Fruit fly (Drosophila melanogaster) whole organism, embryonic: Measurements from ENCODE around the gene Spc105R.

Experiments used
- CG13296 ChIP-seq: fragments of 200-800 bp; sonication (Bioruptor generic); optimal IDR thresholded peaks from 3 replicates; lab custom pipeline; 2018; ENCODE audit warnings: missing biosample characterization, mild to moderate bottlenecking, missing genetic modification characterization
- CG6813 ChIP-seq: fragments of 200-800 bp; sonication (Bioruptor generic); optimal IDR thresholded peaks from 2 replicates; lab custom pipeline; 2017; ENCODE audit warnings: missing biosample characterization, missing genetic modification characterization, mild to moderate bottlenecking, moderate library complexity, missing genetic modification reagents
- Med ChIP-seq: fragments of 200-800 bp; sonication (Bioruptor generic); peaks from one replicate; lab custom pipeline; 2016; ENCODE audit warnings: missing biosample characterization, missing genetic modification characterization, mild to moderate bottlenecking, inconsistent platforms, moderate library complexity

DNA sequence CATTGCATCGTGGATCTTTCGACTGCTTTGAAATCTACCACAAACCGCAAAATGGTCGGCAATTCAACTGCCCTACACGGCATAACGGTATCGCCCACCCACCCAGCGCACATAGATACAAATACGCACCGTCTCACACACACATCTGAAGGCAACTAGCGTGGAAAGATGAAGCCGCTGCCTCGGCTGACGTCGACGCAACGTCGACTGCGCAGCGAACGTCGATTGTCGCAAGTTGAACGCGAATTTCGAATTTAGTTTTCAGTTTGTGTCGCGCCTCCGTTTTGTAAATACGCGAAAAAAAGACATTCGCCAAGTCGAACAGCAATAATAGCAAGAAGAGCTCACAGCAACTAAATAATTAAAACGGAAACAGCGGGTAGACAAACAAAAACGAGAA lies 27.8 kb downstream of the Spc105R start:
- TF ChIP-seq Med, result no peak
- TF ChIP-seq CG6813 (GFP tag; lab: Kevin White, UChicago), result no peak
- TF ChIP-seq CG13296 (GFP tag; lab: Kevin White, UChicago), result no peak
